Fruit fly (Drosophila melanogaster): ENCODE results near the gene CG32700.
A peak's percentile ranks its signal among the peaks of the same experiment; 100 is the strongest.

Gene CG32700

DNA sequence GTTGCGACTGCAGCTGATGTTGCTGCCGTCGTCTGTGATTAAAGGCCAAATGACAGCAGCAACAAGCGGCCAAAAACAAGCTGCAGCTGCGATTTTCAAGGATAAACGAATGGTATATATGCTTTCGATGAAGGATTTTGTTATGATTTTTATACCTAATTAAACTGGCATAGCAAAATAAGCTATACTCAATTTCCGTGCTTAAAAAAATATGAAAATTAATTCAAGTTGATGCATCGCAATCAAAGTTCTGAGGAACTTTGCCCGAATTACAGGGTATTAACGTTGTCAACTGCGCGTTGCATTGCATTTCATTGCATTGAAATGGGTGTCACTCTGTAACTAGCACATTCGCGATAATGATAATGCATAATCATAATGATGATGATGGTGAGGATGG, 82.4 kb downstream of the CG32700 start (continued):
- peak; percentile 35; the same call in 1 of the 2 replicates for TF ChIP-seq CG11294 (GFP tag; IDR thresholded peaks at IDR 0.05)
- TF ChIP-seq CG34406 (GFP tag; optimal IDR thresholded peaks at IDR 0.05), result peak; percentile 4
- TF ChIP-seq Eip75B (GFP tag; optimal IDR thresholded peaks at IDR 0.05), result peak; percentile 51
- no peak for TF ChIP-seq CG6854 (GFP tag; optimal IDR thresholded peaks at IDR 0.05)
- peak; percentile 46 for TF ChIP-seq Met (GFP tag; optimal IDR thresholded peaks at IDR 0.05)
- TF ChIP-seq CG8119 (GFP tag; IDR thresholded peaks at IDR 0.05), result peak; percentile 82
- TF ChIP-seq dac (GFP tag; optimal IDR thresholded peaks at IDR 0.05), result peak; percentile 62
- peak; percentile 35 for TF ChIP-seq CG6808 (GFP tag; optimal IDR thresholded peaks at IDR 0.05)

- TF ChIP-seq ss (GFP tag; optimal IDR thresholded peaks at IDR 0.05) (no peak), CG7368 (GFP tag; optimal IDR thresholded peaks at IDR 0.05) (no peak), vri (GFP tag; optimal IDR thresholded peaks at IDR 0.05) (no peak), CG3032 (tag; optimal IDR thresholded peaks at IDR 0.05) (no peak), esn (GFP tag; optimal IDR thresholded peaks at IDR 0.05) (no peak), Gug (GFP tag; IDR thresholded peaks at IDR 0.05) (no peak), Eip78C (GFP tag) (no peak), eg (GFP tag; IDR thresholded peaks at IDR 0.05) (peak; percentile 41; the same call in 2 of the 3 replicates), Sox102F (GFP tag; optimal IDR thresholded peaks at IDR 0.05) (no peak), CG34406 (GFP tag; optimal IDR thresholded peaks at IDR 0.05) (no peak), CG16779 (tag; optimal IDR thresholded peaks at IDR 0.05) (no peak), CG10669 (GFP tag; optimal IDR thresholded peaks at IDR 0.05) (no peak), achi (GFP tag; optimal IDR thresholded peaks at IDR 0.05) (no peak), dac (GFP tag; optimal IDR thresholded peaks at IDR 0.05) (no peak), CG15336 (GFP tag; IDR thresholded peaks at IDR 0.05) (peak; percentile 29; the same call in 1 of the 2 replicates), Sox14 (GFP tag; optimal IDR thresholded peaks at IDR 0.05) (no peak), CG31627 (GFP tag; optimal IDR thresholded peaks at IDR 0.05) (no peak), fkh (GFP tag; optimal IDR thresholded peaks at IDR 0.05) (no peak), CG4318 (GFP tag; optimal IDR thresholded peaks at IDR 0.05) (peak; percentile 46), svp (GFP tag) (no peak), pdm3 (GFP tag; optimal IDR thresholded peaks at IDR 0.05) (no peak), CG11902 (GFP tag; optimal IDR thresholded peaks at IDR 0.05) (no peak), Lpt (GFP tag; optimal IDR thresholded peaks at IDR 0.05) (no peak), Sox15 (GFP tag; optimal IDR thresholded peaks at IDR 0.05) (no peak), CG8119 (GFP tag; IDR thresholded peaks at IDR 0.05) (peak; percentile 55; the same call in 2 of the 3 replicates), CG8319 (GFP tag; optimal IDR thresholded peaks at IDR 0.05) (no peak), fd85E (GFP tag; optimal IDR thresholded peaks at IDR 0.05) (no peak), Ets21C (GFP tag; optimal IDR thresholded peaks at IDR 0.05) (no peak), dsx (GFP tag; optimal IDR thresholded peaks at IDR 0.05; ENCODE audit: poor library complexity, severe bottlenecking) (no peak), CG11762 (GFP tag; optimal IDR thresholded peaks at IDR 0.05; ENCODE audit: insufficient read depth) (no peak), Eip75B (GFP tag; optimal IDR thresholded peaks at IDR 0.05) (no peak), salr (GFP tag; optimal IDR thresholded peaks at IDR 0.05) (no peak), CG6854 (GFP tag; optimal IDR thresholded peaks at IDR 0.05) (no peak), CG32006 (GFP tag; optimal IDR thresholded peaks at IDR 0.05) (peak; percentile 61), fd59A (GFP tag; optimal IDR thresholded peaks at IDR 0.05) (no peak), Hr38 (GFP tag; optimal IDR thresholded peaks at IDR 0.05) (no peak), CG6276 (GFP tag; optimal IDR thresholded peaks at IDR 0.05) (peak; percentile 20), CG6792 (GFP tag; optimal IDR thresholded peaks at IDR 0.05) (no peak), Hr4 (GFP tag; optimal IDR thresholded peaks at IDR 0.05) (no peak), CG3919 (GFP tag; optimal IDR thresholded peaks at IDR 0.05) (no peak), net (GFP tag; optimal IDR thresholded peaks at IDR 0.05) (no peak), CG1621 (tag; optimal IDR thresholded peaks at IDR 0.05) (no peak), CG9139 (GFP tag; optimal IDR thresholded peaks at IDR 0.05) (no peak), CG8632 (GFP tag; optimal IDR thresholded peaks at IDR 0.05) (no peak), CG6808 (GFP tag; optimal IDR thresholded peaks at IDR 0.05) (no peak), topi (GFP tag; optimal IDR thresholded peaks at IDR 0.05) (no peak), CG6163 (GFP tag; IDR thresholded peaks at IDR 0.05) (no peak), Eip93F (GFP tag; optimal IDR thresholded peaks at IDR 0.05) (no peak)
These were observed 83.0 kb downstream of the CG32700 start for dm6 chrX:9467656-9468055.
